Worm (Caenorhabditis elegans) whole organism, young adult: ENCODE data around the gene ttr-16.

Source experiments
- B0019.2 ChIP-seq: fragments of 200-800 bp; sonication (Bioruptor generic); conservative IDR thresholded peaks from 2 replicates; pipeline ENCODE4 v1.3.6; 2022; ENCODE audit warnings: missing genetic modification reagents, missing genetic modification characterization, missing compliant biosample characterization
- B0336.3 ChIP-seq: fragments of 200-800 bp; sonication (Bioruptor generic); IDR thresholded peaks from 2 replicates; pipeline ENCODE4 v1.3.6; 2022; ENCODE audit warnings: missing genetic modification characterization, missing compliant biosample characterization
- D2030.7 ChIP-seq: fragments of 200-800 bp; sonication (Bioruptor generic); IDR thresholded peaks from 2 replicates; pipeline ENCODE4 v1.3.6; 2022; ENCODE audit warnings: missing genetic modification reagents, missing genetic modification characterization, missing compliant biosample characterization
- F10E7.11 ChIP-seq: sonication (generic microtip); optimal IDR thresholded peaks from 2 replicates; lab custom pipeline; 2017; ENCODE audit warnings: mild to moderate bottlenecking, missing genetic modification characterization, moderate library complexity, missing compliant biosample characterization
- F49E8.2 ChIP-seq: sonication (generic microtip); optimal IDR thresholded peaks from 3 replicates; lab custom pipeline; 2017; ENCODE audit warnings: missing genetic modification characterization, mild to moderate bottlenecking, missing compliant biosample characterization, antibody characterized with exemption, moderate library complexity; ENCODE audit not compliant: insufficient read depth
- K11D2.4 ChIP-seq: fragments of 200-800 bp; sonication (Bioruptor generic); IDR thresholded peaks from 2 replicates; pipeline ENCODE4 v1.3.6; 2022; ENCODE audit warnings: missing genetic modification reagents, missing genetic modification characterization, missing compliant biosample characterization
- K12H6.12 ChIP-seq: fragments of 200-800 bp; sonication (Bioruptor generic); optimal IDR thresholded peaks from 2 replicates; lab custom pipeline; 2018; ENCODE audit warnings: mild to moderate bottlenecking, missing genetic modification characterization, missing compliant biosample characterization
- Y53F4B.3 ChIP-seq: fragments of 200-800 bp; sonication (Bioruptor generic); IDR thresholded peaks from 2 replicates; pipeline ENCODE4 v1.3.6; 2022; ENCODE audit warnings: missing genetic modification reagents, missing genetic modification characterization, missing compliant biosample characterization
- Y56A3A.18 ChIP-seq: fragments of 200-800 bp; sonication (Bioruptor generic); IDR thresholded peaks from 2 replicates; pipeline ENCODE4 v1.3.6; 2022; ENCODE audit warnings: missing genetic modification reagents, missing genetic modification characterization, missing compliant biosample characterization
- Y67H2A.10 ChIP-seq: fragments of 200-800 bp; sonication (Bioruptor generic); conservative IDR thresholded peaks from 2 replicates; pipeline ENCODE4 v1.3.6; 2022; ENCODE audit warnings: missing genetic modification reagents, missing genetic modification characterization, missing compliant biosample characterization
- Y95B8A.8 ChIP-seq: fragments of 200-800 bp; sonication (Bioruptor generic); IDR thresholded peaks from 2 replicates; pipeline ENCODE4 v1.3.6; 2022; ENCODE audit warnings: missing genetic modification reagents, missing genetic modification characterization, missing compliant biosample characterization
- ama-1 ChIP-seq, 3 experiments: fragments of 150-350 bp in 1 of 3; sonication (generic microtip) in 2 of 3; optimal IDR thresholded peaks; 2 replicates each; lab custom pipeline; 2014 to 2018; ENCODE audit warnings: missing biosample characterization in 2 of 3, missing genetic modification characterization in 2 of 3, missing genetic modification reagents in 2 of 3
- aptf-2 ChIP-seq: fragments of 200-800 bp; sonication (Bioruptor generic); conservative IDR thresholded peaks from 2 replicates; pipeline ENCODE4 v1.3.6; 2022; ENCODE audit warnings: missing genetic modification reagents, missing genetic modification characterization, missing compliant biosample characterization
- athp-1 ChIP-seq: sonication (generic microtip); optimal IDR thresholded peaks from 2 replicates; lab custom pipeline; 2017; ENCODE audit warnings: mild to moderate bottlenecking, missing genetic modification characterization, missing compliant biosample characterization
- attf-5 ChIP-seq: fragments of 200-800 bp; sonication (Bioruptor generic); optimal IDR thresholded peaks from 2 replicates; lab custom pipeline; 2018; ENCODE audit warnings: mild to moderate bottlenecking, missing genetic modification characterization, missing compliant biosample characterization
- attf-6 ChIP-seq: fragments of 200-800 bp; sonication (Bioruptor generic); IDR thresholded peaks from 2 replicates; pipeline ENCODE4 v1.3.6; 2022; ENCODE audit warnings: missing genetic modification reagents, missing genetic modification characterization, missing compliant biosample characterization
- ccch-3 ChIP-seq: fragments of 200-800 bp; sonication (Bioruptor generic); optimal IDR thresholded peaks from 2 replicates; lab custom pipeline; 2018; ENCODE audit warnings: mild to moderate bottlenecking, missing genetic modification characterization, missing compliant biosample characterization
- cebp-1 ChIP-seq, 2 experiments: fragments of 200-800 bp in 1 of 2; sonication (Bioruptor generic) in 1 of 2; sonication (generic microtip) in 1 of 2; IDR thresholded peaks in 1 of 2; optimal IDR thresholded peaks in 1 of 2; 2 replicates each; pipeline versions ENCODE4 v1.3.6 to Lab custom; 2017 to 2022; ENCODE audit warnings: missing compliant biosample characterization in 2 of 2, missing genetic modification characterization in 2 of 2, mild to moderate bottlenecking in 1 of 2, missing genetic modification reagents in 1 of 2, moderate library complexity in 1 of 2
- ceh-100 ChIP-seq: fragments of 200-800 bp; sonication (Bioruptor generic); IDR thresholded peaks from 2 replicates; pipeline ENCODE4 v1.3.6; 2022; ENCODE audit warnings: missing genetic modification reagents, missing genetic modification characterization, missing compliant biosample characterization
- ceh-27 ChIP-seq: fragments of 200-800 bp; sonication (Bioruptor generic); optimal IDR thresholded peaks from 2 replicates; lab custom pipeline; 2018; ENCODE audit warnings: mild to moderate bottlenecking, missing genetic modification characterization, moderate library complexity, missing compliant biosample characterization
- ceh-58 ChIP-seq: fragments of 200-800 bp; sonication (Bioruptor generic); IDR thresholded peaks from 2 replicates; pipeline ENCODE4 v1.3.6; 2022; ENCODE audit warnings: missing genetic modification characterization, missing compliant biosample characterization
- ceh-79 ChIP-seq: sonication (generic microtip); optimal IDR thresholded peaks from 2 replicates; lab custom pipeline; 2017; ENCODE audit warnings: mild to moderate bottlenecking, missing genetic modification characterization, missing compliant biosample characterization
- ceh-91 ChIP-seq: fragments of 200-800 bp; sonication (Bioruptor generic); IDR thresholded peaks from 2 replicates; pipeline ENCODE4 v1.3.6; 2022; ENCODE audit warnings: missing genetic modification reagents, missing genetic modification characterization, missing compliant biosample characterization
- chd-7 ChIP-seq: sonication (generic microtip); optimal IDR thresholded peaks from 2 replicates; lab custom pipeline; 2016; ENCODE audit warnings: mild to moderate bottlenecking, missing genetic modification characterization, moderate library complexity, missing compliant biosample characterization
- dox-1 ChIP-seq: fragments of 200-800 bp; sonication (Bioruptor generic); IDR thresholded peaks from 2 replicates; pipeline ENCODE4 v1.3.6; 2022; ENCODE audit warnings: missing genetic modification reagents, missing genetic modification characterization, missing compliant biosample characterization
- dpff-1 ChIP-seq: sonication (generic microtip); optimal IDR thresholded peaks from 2 replicates; lab custom pipeline; 2017; ENCODE audit warnings: mild to moderate bottlenecking, missing genetic modification characterization, missing compliant biosample characterization
- efl-1 ChIP-seq: fragments of 150-350 bp; optimal IDR thresholded peaks from 2 replicates; lab custom pipeline; 2014; ENCODE audit warnings: missing biosample characterization, missing genetic modification reagents, missing genetic modification characterization
- egrh-3 ChIP-seq: fragments of 200-800 bp; sonication (Bioruptor generic); IDR thresholded peaks from 2 replicates; pipeline ENCODE4 v1.3.6; 2022; ENCODE audit warnings: missing genetic modification reagents, missing genetic modification characterization, missing compliant biosample characterization
- ekl-4 ChIP-seq: fragments of 200-800 bp; sonication (Bioruptor generic); IDR thresholded peaks from 2 replicates; pipeline ENCODE4 v1.3.6; 2022; ENCODE audit warnings: missing genetic modification reagents, missing genetic modification characterization, missing compliant biosample characterization
- hrde-1 ChIP-seq: sonication (generic microtip); optimal IDR thresholded peaks from 2 replicates; lab custom pipeline; 2016; ENCODE audit warnings: missing genetic modification characterization, mild to moderate bottlenecking, missing compliant biosample characterization, moderate library complexity, missing genotype, missing genetic modification reagents, borderline replicate concordance
- lin-26 ChIP-seq: fragments of 200-800 bp; sonication (Bioruptor generic); IDR thresholded peaks from 2 replicates; pipeline ENCODE4 v1.3.6; 2022; ENCODE audit warnings: missing genetic modification reagents, missing genetic modification characterization, missing compliant biosample characterization
- lin-40 ChIP-seq: sonication (generic microtip); optimal IDR thresholded peaks from 2 replicates; lab custom pipeline; 2016; ENCODE audit warnings: missing genetic modification characterization, mild to moderate bottlenecking, missing compliant biosample characterization, missing genotype, missing genetic modification reagents
- lin-54 ChIP-seq: fragments of 200-800 bp; sonication (Bioruptor generic); optimal IDR thresholded peaks from 2 replicates; lab custom pipeline; 2018; ENCODE audit warnings: mild to moderate bottlenecking, missing genetic modification characterization, missing compliant biosample characterization
- lir-1 ChIP-seq: fragments of 200-800 bp; sonication (Bioruptor generic); conservative IDR thresholded peaks from 2 replicates; pipeline ENCODE4 v1.3.6; 2022; ENCODE audit warnings: missing genetic modification reagents, missing genetic modification characterization, missing compliant biosample characterization
- lsl-1 ChIP-seq: fragments of 200-800 bp; sonication (Bioruptor generic); optimal IDR thresholded peaks from 2 replicates; lab custom pipeline; 2018; ENCODE audit warnings: mild to moderate bottlenecking, missing genetic modification characterization, moderate library complexity, missing compliant biosample characterization
- madf-10 ChIP-seq: sonication (generic microtip); optimal IDR thresholded peaks from 2 replicates; lab custom pipeline; 2016; ENCODE audit warnings: mild to moderate bottlenecking, missing genetic modification characterization, missing compliant biosample characterization
- madf-3 ChIP-seq: fragments of 200-800 bp; sonication (Bioruptor generic); IDR thresholded peaks from 2 replicates; pipeline ENCODE4 v1.3.6; 2022; ENCODE audit warnings: missing genetic modification reagents, missing genetic modification characterization, missing compliant biosample characterization
- madf-6 ChIP-seq: fragments of 200-800 bp; sonication (Bioruptor generic); IDR thresholded peaks from 2 replicates; pipeline ENCODE4 v1.3.6; 2022; ENCODE audit warnings: missing genetic modification reagents, missing genetic modification characterization, missing compliant biosample characterization
- madf-8 ChIP-seq: fragments of 200-800 bp; sonication (Bioruptor generic); conservative IDR thresholded peaks from 2 replicates; pipeline ENCODE4 v1.3.6; 2022; ENCODE audit warnings: missing genetic modification reagents, missing genetic modification characterization, missing compliant biosample characterization
- nfya-1 ChIP-seq: sonication (generic microtip); optimal IDR thresholded peaks from 2 replicates; lab custom pipeline; 2017; ENCODE audit warnings: antibody characterized with exemption, missing compliant biosample characterization, missing genetic modification characterization, borderline replicate concordance; ENCODE audit not compliant: insufficient read depth
- nfyb-1 ChIP-seq: fragments of 200-800 bp; sonication (Bioruptor generic); IDR thresholded peaks from 2 replicates; pipeline ENCODE4 v1.3.6; 2022; ENCODE audit warnings: missing genetic modification reagents, missing genetic modification characterization, missing compliant biosample characterization
- nhr-90 ChIP-seq: sonication (generic microtip); optimal IDR thresholded peaks from 2 replicates; lab custom pipeline; 2016; ENCODE audit warnings: missing genotype, mild to moderate bottlenecking, missing genetic modification characterization, missing compliant biosample characterization
- rpc-1 ChIP-seq, 2 experiments: fragments of 150-350 bp in 1 of 2; sonication (generic microtip) in 1 of 2; optimal IDR thresholded peaks; 2 replicates each; lab custom pipeline; 2014 to 2018; ENCODE audit warnings: missing biosample characterization in 1 of 2, missing genetic modification characterization in 1 of 2, missing genetic modification reagents in 1 of 2, missing genotype in 1 of 2
- tlf-1 ChIP-seq: fragments of 200-800 bp; sonication (Bioruptor generic); optimal IDR thresholded peaks from 2 replicates; lab custom pipeline; 2018; ENCODE audit warnings: mild to moderate bottlenecking, missing genetic modification characterization, missing compliant biosample characterization
- ztf-25 ChIP-seq: fragments of 200-800 bp; sonication (Bioruptor generic); IDR thresholded peaks from 2 replicates; pipeline ENCODE4 v1.3.6; 2022; ENCODE audit warnings: missing genetic modification reagents, missing genetic modification characterization, missing compliant biosample characterization
- ztf-26 ChIP-seq: sonication (generic microtip); optimal IDR thresholded peaks from 2 replicates; lab custom pipeline; 2017; ENCODE audit warnings: missing genetic modification characterization, missing compliant biosample characterization
- ztf-3 ChIP-seq: fragments of 200-800 bp; sonication (Bioruptor generic); optimal IDR thresholded peaks from 2 replicates; lab custom pipeline; 2018; ENCODE audit warnings: mild to moderate bottlenecking, missing genetic modification characterization, missing compliant biosample characterization

ttr-16 gene

ce11 chrIV:11027560-11027959 is 36.4 kb downstream of the ttr-16 start (continued):
- TF ChIP-seq ceh-79 (tag; lab: Kevin White, UChicago) (no peak), ama-1 (optimal IDR thresholded peaks at IDR 0.05; lab: Kevin White, UChicago) (peak; percentile 45), ama-1 (GFP tag; optimal IDR thresholded peaks at IDR 0.05; lab: Kevin White, UChicago) (no peak), rpc-1 (optimal IDR thresholded peaks at IDR 0.05; lab: Kevin White, UChicago) (peak; percentile 5), rpc-1 (tag; optimal IDR thresholded peaks at IDR 0.05; lab: Kevin White, UChicago) (no peak), madf-8 (no peak), lin-40 (peak; percentile 65), ceh-27 (GFP tag; lab: Kevin White, UChicago) (peak; percentile 41), cebp-1 (GFP tag; IDR thresholded peaks at IDR 0.05; lab: Robert Waterston, UW) (no peak), cebp-1 (tag; optimal IDR thresholded peaks at IDR 0.05; lab: Kevin White, UChicago) (peak; percentile 47), nhr-90 (no peak), ztf-25 (GFP tag; lab: Robert Waterston, UW) (no peak), dox-1 (peak; percentile 49; the same call in 1 of the 2 replicates), egrh-3 (GFP tag; lab: Robert Waterston, UW) (no peak), F49E8.2 (tag; lab: Kevin White, UChicago) (no peak), Y67H2A.10 (no peak), nfyb-1 (peak; percentile 58; the same call in 1 of the 2 replicates), attf-6 (GFP tag; lab: Robert Waterston, UW) (no peak), K11D2.4 (GFP tag; lab: Robert Waterston, UW) (no peak), ztf-26 (tag; lab: Kevin White, UChicago) (no peak), B0336.3 (GFP tag; lab: Robert Waterston, UW) (0 out of 2 replicates have a peak, but pooled peaks have one; percentile 30), Y95B8A.8 (no peak), lin-26 (GFP tag; lab: Robert Waterston, UW) (no peak), efl-1 (GFP tag; lab: Kevin White, UChicago) (no peak), ceh-58 (GFP tag; lab: Robert Waterston, UW) (no peak), madf-6 (GFP tag; lab: Robert Waterston, UW) (no peak), ceh-100 (no peak), aptf-2 (GFP tag; lab: Robert Waterston, UW) (no peak), lir-1 (no peak), Y53F4B.3 (GFP tag; lab: Robert Waterston, UW) (no peak), D2030.7 (GFP tag; lab: Robert Waterston, UW) (no peak), lin-54 (GFP tag; lab: Kevin White, UChicago) (peak; percentile 31), F10E7.11 (tag; lab: Kevin White, UChicago) (no peak), ceh-91 (GFP tag; lab: Robert Waterston, UW) (no peak), athp-1 (tag; lab: Kevin White, UChicago) (no peak), ccch-3 (GFP tag; lab: Kevin White, UChicago) (no peak), nfya-1 (tag; lab: Kevin White, UChicago) (no peak), tlf-1 (GFP tag; lab: Kevin White, UChicago) (peak; percentile 42), ztf-3 (GFP tag; lab: Kevin White, UChicago) (no peak), madf-10 (peak; percentile 67), chd-7 (tag; lab: Kevin White, UChicago) (peak; percentile 42), ekl-4 (GFP tag; lab: Robert Waterston, UW) (no peak), madf-3 (GFP tag; lab: Robert Waterston, UW) (no peak), B0019.2 (GFP tag; lab: Robert Waterston, UW) (no peak), dpff-1 (no peak), Y56A3A.18 (GFP tag; lab: Robert Waterston, UW) (0 out of 2 replicates have a peak, but pooled peaks have one; percentile 28), lsl-1 (GFP tag; lab: Kevin White, UChicago) (no peak), K12H6.12 (tag; lab: Kevin White, UChicago) (peak; percentile 68), hrde-1 (tag; lab: Kevin White, UChicago) (no peak), attf-5 (GFP tag; lab: Kevin White, UChicago) (peak; percentile 28)
